Worm (Caenorhabditis elegans) whole organism, mixed stage, embryonic: ENCODE measurements around the gene Y37E11AL.3.

ENCODE experiments used
- M03D4.4 ChIP-seq: sonication (generic microtip); optimal IDR thresholded peaks from 2 replicates; lab custom pipeline; 2017; ENCODE audit warnings: mild to moderate bottlenecking, missing genetic modification characterization, missing compliant biosample characterization
- bed-3 ChIP-seq: fragments of 200-800 bp; sonication (Bioruptor generic); optimal IDR thresholded peaks from 3 replicates; lab custom pipeline; 2018; ENCODE audit warnings: mild to moderate bottlenecking, missing genetic modification characterization, moderate library complexity, missing compliant biosample characterization
- blmp-1 ChIP-seq: fragments of 150-350 bp; optimal IDR thresholded peaks from 2 replicates; lab custom pipeline; 2014; ENCODE audit warnings: missing biosample characterization, missing genetic modification characterization
- ceh-43 ChIP-seq: fragments of 200-800 bp; sonication (Bioruptor generic); optimal IDR thresholded peaks from 2 replicates; lab custom pipeline; 2018; ENCODE audit warnings: mild to moderate bottlenecking, missing genetic modification characterization, moderate library complexity, missing compliant biosample characterization
- ceh-83 ChIP-seq: fragments of 200-800 bp; sonication (Bioruptor generic); optimal IDR thresholded peaks from 2 replicates; lab custom pipeline; 2018; ENCODE audit warnings: mild to moderate bottlenecking, missing genetic modification characterization, missing compliant biosample characterization
- ces-1 ChIP-seq: fragments of 150-350 bp; optimal IDR thresholded peaks from 2 replicates; lab custom pipeline; 2014; ENCODE audit warnings: missing biosample characterization, missing genetic modification reagents, missing genetic modification characterization
- cnd-1 ChIP-seq: fragments of 200-800 bp; sonication (Bioruptor generic); optimal IDR thresholded peaks from 2 replicates; lab custom pipeline; 2018; ENCODE audit warnings: mild to moderate bottlenecking, missing genetic modification characterization, missing compliant biosample characterization
- drap-1 ChIP-seq: fragments of 200-800 bp; sonication (Bioruptor generic); optimal IDR thresholded peaks from 3 replicates; lab custom pipeline; 2018; ENCODE audit warnings: mild to moderate bottlenecking, missing genetic modification characterization, missing compliant biosample characterization
- elt-1 ChIP-seq: sonication (generic microtip); optimal IDR thresholded peaks from 2 replicates; lab custom pipeline; 2017; ENCODE audit warnings: missing genetic modification characterization, mild to moderate bottlenecking, missing compliant biosample characterization, antibody characterized with exemption, moderate library complexity, borderline replicate concordance; ENCODE audit not compliant: insufficient read depth
- elt-3 ChIP-seq: fragments of 150-350 bp; optimal IDR thresholded peaks from 2 replicates; lab custom pipeline; 2014; ENCODE audit warnings: missing biosample characterization, missing genetic modification characterization
- ham-2 ChIP-seq: fragments of 200-800 bp; sonication (Bioruptor generic); optimal IDR thresholded peaks from 2 replicates; lab custom pipeline; 2018; ENCODE audit warnings: mild to moderate bottlenecking, missing genetic modification characterization, missing compliant biosample characterization
- hlh-1 ChIP-seq: fragments of 150-350 bp; optimal IDR thresholded peaks from 2 replicates; lab custom pipeline; 2014; ENCODE audit warnings: missing biosample characterization, missing genetic modification reagents, missing genetic modification characterization
- lin-13 ChIP-seq: fragments of 150-350 bp; optimal IDR thresholded peaks from 2 replicates; lab custom pipeline; 2014; ENCODE audit warnings: missing biosample characterization, missing genetic modification characterization
- lin-32 ChIP-seq: fragments of 200-800 bp; sonication (Bioruptor generic); optimal IDR thresholded peaks from 2 replicates; lab custom pipeline; 2018; ENCODE audit warnings: mild to moderate bottlenecking, missing genetic modification characterization, missing compliant biosample characterization
- mep-1 ChIP-seq: fragments of 150-350 bp; optimal IDR thresholded peaks from 2 replicates; lab custom pipeline; 2017; ENCODE audit warnings: missing biosample characterization, missing genetic modification reagents, missing genetic modification characterization, inconsistent platforms
- mls-2 ChIP-seq: sonication (generic microtip); optimal IDR thresholded peaks from 2 replicates; lab custom pipeline; 2016; ENCODE audit warnings: mild to moderate bottlenecking, missing genetic modification characterization, moderate library complexity, missing compliant biosample characterization
- nhr-2 ChIP-seq: fragments of 150-350 bp; optimal IDR thresholded peaks from 2 replicates; lab custom pipeline; 2014; ENCODE audit warnings: missing biosample characterization, missing genetic modification characterization
- nhr-237 ChIP-seq: fragments of 150-350 bp; optimal IDR thresholded peaks from 2 replicates; lab custom pipeline; 2014; ENCODE audit warnings: missing biosample characterization, missing genetic modification characterization
- nhr-28 ChIP-seq: fragments of 150-350 bp; optimal IDR thresholded peaks from 2 replicates; lab custom pipeline; 2014; ENCODE audit warnings: missing biosample characterization, missing genetic modification characterization
- nhr-76 ChIP-seq: sonication (generic microtip); optimal IDR thresholded peaks from 2 replicates; lab custom pipeline; 2017; ENCODE audit warnings: missing biosample characterization, missing genetic modification characterization
- pha-4 ChIP-seq: fragments of 150-350 bp; optimal IDR thresholded peaks from 2 replicates; lab custom pipeline; 2018; ENCODE audit warnings: missing biosample characterization, missing genetic modification reagents, missing genetic modification characterization
- sem-2 ChIP-seq: fragments of 200-800 bp; sonication (Bioruptor generic); optimal IDR thresholded peaks from 2 replicates; lab custom pipeline; 2018; ENCODE audit warnings: mild to moderate bottlenecking, missing genetic modification characterization, missing compliant biosample characterization
- snpc-4 ChIP-seq: fragments of 150-350 bp; optimal IDR thresholded peaks from 2 replicates; lab custom pipeline; 2014; ENCODE audit warnings: missing biosample characterization, missing genetic modification characterization
- sptf-1 ChIP-seq: sonication (generic microtip); optimal IDR thresholded peaks from 2 replicates; lab custom pipeline; 2017; ENCODE audit warnings: mild to moderate bottlenecking, missing genetic modification characterization, moderate library complexity, missing compliant biosample characterization
- tbx-8 ChIP-seq: fragments of 200-800 bp; sonication (Bioruptor generic); optimal IDR thresholded peaks from 2 replicates; lab custom pipeline; 2018; ENCODE audit warnings: mild to moderate bottlenecking, missing genetic modification characterization, moderate library complexity, missing compliant biosample characterization
- unc-120 ChIP-seq: sonication (generic microtip); optimal IDR thresholded peaks from 2 replicates; lab custom pipeline; 2017; ENCODE audit warnings: missing genetic modification characterization, missing compliant biosample characterization; ENCODE audit not compliant: poor library complexity, severe bottlenecking
- unc-62 ChIP-seq: fragments of 150-350 bp; optimal IDR thresholded peaks from 2 replicates; lab custom pipeline; 2014; ENCODE audit warnings: missing biosample characterization, missing genetic modification reagents, missing genetic modification characterization
- ztf-11 ChIP-seq: fragments of 150-350 bp; optimal IDR thresholded peaks from 2 replicates; lab custom pipeline; 2014; ENCODE audit warnings: missing biosample characterization, missing genetic modification characterization

The Y37E11AL.3 gene

ce11 chrIV:3686260-3686659 is 8.5 kb upstream of the Y37E11AL.3 start:
- TF ChIP-seq sptf-1 (tag; lab: Kevin White, UChicago): no peak
- TF ChIP-seq unc-62: no peak
- TF ChIP-seq mep-1: no peak
- no peak for TF ChIP-seq mls-2 (tag; lab: Kevin White, UChicago)
- no peak for TF ChIP-seq ces-1 (GFP tag; lab: Kevin White, UChicago)
- TF ChIP-seq lin-32 (GFP tag; lab: Kevin White, UChicago): no peak
- TF ChIP-seq, all 35 proteins: peak for 0

DNA sequence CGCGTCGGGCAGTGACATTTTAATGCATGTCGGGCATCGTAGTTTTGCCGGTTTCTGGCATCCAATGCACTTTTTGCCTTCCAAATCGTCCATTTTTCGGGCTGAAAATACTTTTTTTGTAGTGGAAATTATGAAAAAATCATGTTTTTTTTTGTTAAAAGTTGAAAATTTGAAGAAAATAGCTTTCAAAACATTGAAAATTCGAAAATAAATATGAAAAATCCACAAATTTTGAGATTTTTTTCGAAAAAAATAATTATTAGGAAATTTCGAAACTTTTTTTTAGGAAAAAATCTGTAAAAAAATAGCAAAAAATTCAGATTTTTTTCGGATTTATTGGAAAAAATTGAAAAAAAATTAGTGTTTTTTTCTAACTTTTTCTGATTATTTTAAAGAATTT is 8.0 kb upstream of the Y37E11AL.3 start, which contains the start of gene map-1:
Gene map-1 (minus strand): TSS at position 101 of the 400 bp plus-strand sequence.
- TF ChIP-seq bed-3 (GFP tag; lab: Kevin White, UChicago): no peak
- no peak for TF ChIP-seq lin-32 (GFP tag; lab: Kevin White, UChicago)
- no peak for TF ChIP-seq blmp-1 (tag; lab: Kevin White, UChicago)
- TF ChIP-seq nhr-2 (tag; lab: Kevin White, UChicago): no peak
- no peak for TF ChIP-seq cnd-1 (tag; lab: Kevin White, UChicago)
- no peak for TF ChIP-seq mls-2 (tag; lab: Kevin White, UChicago)
- no peak for TF ChIP-seq mep-1
- TF ChIP-seq elt-1 (tag; lab: Kevin White, UChicago): no peak

DNA sequence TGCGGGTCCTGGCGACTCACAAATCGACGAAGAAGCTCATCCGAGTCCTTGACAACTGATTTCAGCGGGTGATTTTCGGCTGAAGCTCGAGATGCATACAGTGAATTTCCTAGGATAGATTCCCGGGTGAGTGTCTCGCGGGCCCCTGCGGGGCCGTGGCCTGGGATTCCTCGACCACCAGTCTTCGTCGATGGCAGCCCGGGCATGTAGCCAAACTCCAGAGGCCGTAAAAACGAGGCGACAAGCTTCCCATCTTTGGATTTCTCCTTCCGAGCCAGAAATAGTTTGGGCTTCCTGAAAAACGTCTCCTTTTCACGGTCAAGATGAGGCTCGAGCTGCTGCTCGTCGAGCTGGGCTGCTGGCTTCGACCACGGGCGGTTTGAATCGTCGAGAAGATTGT is 6.7 kb upstream of the Y37E11AL.3 start:
- TF ChIP-seq unc-120 (tag; lab: Kevin White, UChicago) (no peak), hlh-1 (no peak), M03D4.4 (tag; lab: Kevin White, UChicago) (no peak), unc-62 (no peak), elt-1 (tag; lab: Kevin White, UChicago) (no peak), cnd-1 (tag; lab: Kevin White, UChicago) (no peak), lin-13 (tag; lab: Kevin White, UChicago) (no peak), nhr-76 (no peak), pha-4 (tag; lab: Kevin White, UChicago) (no peak), nhr-28 (tag; lab: Kevin White, UChicago) (no peak), lin-32 (GFP tag; lab: Kevin White, UChicago) (no peak), sptf-1 (tag; lab: Kevin White, UChicago) (no peak)

- TF ChIP-seq nhr-28 (tag; lab: Kevin White, UChicago) (no peak), sptf-1 (tag; lab: Kevin White, UChicago) (no peak), ceh-43 (GFP tag; lab: Kevin White, UChicago) (no peak), elt-3 (tag; lab: Kevin White, UChicago) (no peak), sem-2 (GFP tag; lab: Kevin White, UChicago) (no peak), ceh-83 (GFP tag; lab: Kevin White, UChicago) (no peak)
Measured at ce11 chrIV:3698201-3698600, 3.5 kb downstream of the Y37E11AL.3 start, which contains the start of gene Y37E11AL.2. TSS of gene Y37E11AL.2 (plus strand) at chrIV:3698501.

DNA sequence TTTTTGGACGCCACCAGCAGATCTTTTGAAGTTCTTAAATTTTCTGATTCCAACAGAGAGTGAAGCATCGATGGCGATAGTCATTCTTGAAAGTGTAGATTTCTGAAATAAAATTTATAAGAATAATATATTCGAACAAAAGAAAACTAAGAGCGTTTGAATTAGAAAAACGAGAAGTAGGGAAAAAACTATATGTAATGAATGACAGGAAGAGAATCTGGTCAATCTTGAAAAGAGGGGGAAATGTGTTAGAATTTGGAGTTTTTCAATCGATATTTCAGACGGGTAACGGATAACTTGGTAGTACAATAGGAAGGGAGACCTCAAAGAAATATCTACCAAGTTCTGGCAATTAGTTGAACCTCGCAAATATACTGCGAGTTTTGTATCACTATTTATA is 5.8 kb downstream of the Y37E11AL.3 start, which contains the start of gene Y37E11AL.9:
Gene Y37E11AL.9 (minus strand): TSS at position 101 of the 400 bp plus-strand sequence.
- TF ChIP-seq snpc-4 (tag; lab: Kevin White, UChicago) (no peak), nhr-2 (tag; lab: Kevin White, UChicago) (no peak), nhr-76 (no peak), ces-1 (GFP tag; lab: Kevin White, UChicago) (no peak), nhr-237 (tag; lab: Kevin White, UChicago) (no peak), elt-1 (tag; lab: Kevin White, UChicago) (no peak), unc-120 (tag; lab: Kevin White, UChicago) (no peak), drap-1 (no peak), ztf-11 (tag; lab: Kevin White, UChicago) (no peak), cnd-1 (tag; lab: Kevin White, UChicago) (no peak), tbx-8 (no peak)

ce11 chrIV:3701892-3702291 is 7.2 kb downstream of the Y37E11AL.3 start, which contains the start of gene Y37E11AL.12:
TSS of gene Y37E11AL.12 (minus strand) at chrIV:3701992.
- no peak for TF ChIP-seq snpc-4 (tag; lab: Kevin White, UChicago)
- TF ChIP-seq cnd-1 (tag; lab: Kevin White, UChicago): no peak
- no peak for TF ChIP-seq sem-2 (GFP tag; lab: Kevin White, UChicago)
- TF ChIP-seq ceh-43 (GFP tag; lab: Kevin White, UChicago): no peak
- TF ChIP-seq mls-2 (tag; lab: Kevin White, UChicago): no peak
- no peak for TF ChIP-seq ham-2
